Fruit fly (Drosophila melanogaster) whole organism, pupa: ENCODE data around the gene CG31787.

Experiments
- CG12605 ChIP-seq: fragments of 200-800 bp; sonication (Bioruptor generic); IDR thresholded peaks from 2 replicates; pipeline ENCODE4 v1.3.6; 2022; ENCODE audit warnings: missing biosample characterization, missing genetic modification characterization
- CG13204 ChIP-seq: fragments of 200-800 bp; sonication (Bioruptor generic); optimal IDR thresholded peaks from 2 replicates; lab custom pipeline; 2018; ENCODE audit warnings: missing biosample characterization, mild to moderate bottlenecking, missing genetic modification characterization, moderate library complexity
- CG15710 ChIP-seq: fragments of 200-800 bp; sonication (Bioruptor generic); optimal IDR thresholded peaks from 2 replicates; lab custom pipeline; 2018; ENCODE audit warnings: missing biosample characterization, mild to moderate bottlenecking, missing genetic modification characterization, moderate library complexity
- CG34367 ChIP-seq: fragments of 200-800 bp; sonication (Bioruptor generic); optimal IDR thresholded peaks from 2 replicates; lab custom pipeline; 2018; ENCODE audit warnings: missing biosample characterization, mild to moderate bottlenecking, missing genetic modification characterization
- CG4496 ChIP-seq: fragments of 200-800 bp; sonication (Bioruptor generic); IDR thresholded peaks from 3 replicates; pipeline ENCODE4 v1.3.6; 2022; ENCODE audit warnings: missing biosample characterization, missing genetic modification characterization
- CG9948 ChIP-seq: fragments of 200-800 bp; sonication (Bioruptor generic); optimal IDR thresholded peaks from 2 replicates; lab custom pipeline; 2018; ENCODE audit warnings: missing biosample characterization, mild to moderate bottlenecking, missing genetic modification characterization, moderate library complexity
- Pif1B ChIP-seq: fragments of 200-800 bp; sonication (Bioruptor generic); optimal IDR thresholded peaks from 3 replicates; lab custom pipeline; 2016; ENCODE audit warnings: missing biosample characterization, missing genetic modification characterization
- fd96Ca ChIP-seq: fragments of 200-800 bp; sonication (Bioruptor generic); IDR thresholded peaks from 3 replicates; pipeline ENCODE4 v1.3.6; 2022; ENCODE audit warnings: missing biosample characterization, missing genetic modification characterization
- gl ChIP-seq: fragments of 200-800 bp; sonication (Bioruptor generic); optimal IDR thresholded peaks from 2 replicates; lab custom pipeline; 2018; ENCODE audit warnings: missing biosample characterization, mild to moderate bottlenecking, missing genetic modification characterization
- rn ChIP-seq: fragments of 200-800 bp; sonication (Bioruptor generic); IDR thresholded peaks from 2 replicates; pipeline ENCODE4 v1.3.6; 2022; ENCODE audit warnings: missing biosample characterization, missing genetic modification characterization

DNA sequence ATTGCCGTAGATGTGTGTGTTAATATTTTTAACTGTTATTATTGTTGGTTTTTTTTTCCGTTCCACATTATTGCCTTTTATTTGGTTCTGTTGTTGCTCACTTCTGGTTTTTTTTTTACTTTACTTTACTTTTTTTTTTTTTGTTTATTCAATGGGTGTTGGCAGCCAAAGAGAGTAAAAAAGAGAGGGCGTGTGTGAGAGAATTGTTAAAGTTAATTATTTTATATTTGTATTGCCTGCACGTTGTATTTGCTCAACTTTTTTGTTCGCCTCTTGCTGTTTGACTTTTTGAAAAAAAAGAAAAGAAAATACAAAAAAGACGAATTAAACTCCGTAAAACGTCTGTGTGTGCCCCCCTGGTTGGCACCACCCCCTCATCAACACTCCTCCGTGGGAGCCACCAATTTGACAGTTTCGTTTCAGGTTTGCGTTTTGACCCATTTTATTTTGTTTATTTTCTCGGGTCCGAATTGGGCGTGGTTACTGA is 42.1 kb upstream of the CG31787 start:
- peak; percentile 83 for TF ChIP-seq CG4496 (GFP tag; lab: Robert Waterston, UW)
- peak; percentile 70 for TF ChIP-seq CG9948
- peak; percentile 83; the same call in 1 of the 2 replicates for TF ChIP-seq CG12605 (GFP tag; lab: Robert Waterston, UW)
- no peak; the same call in none of the 2 replicates for TF ChIP-seq rn (GFP tag; lab: Robert Waterston, UW)
- TF ChIP-seq CG13204 = peak; percentile 83
- TF ChIP-seq CG34367 (tag; lab: Kevin White, UChicago) = peak; percentile 87
- peak; percentile 84 for TF ChIP-seq CG15710 (tag; lab: Kevin White, UChicago)
- TF ChIP-seq gl (tag; lab: Kevin White, UChicago) = peak; percentile 86
- TF ChIP-seq Pif1B = peak; percentile 90
- peak; percentile 63; the same call in 1 of the 3 replicates for TF ChIP-seq fd96Ca (GFP tag; lab: Robert Waterston, UW)
